Worm (Caenorhabditis elegans) whole organism, young adult: ENCODE results near the gene pmk-2.

Experiments used
- B0261.1 ChIP-seq: sonication (generic microtip); optimal IDR thresholded peaks from 2 replicates; lab custom pipeline; 2016; ENCODE audit warnings: mild to moderate bottlenecking, missing genetic modification characterization, moderate library complexity, missing compliant biosample characterization
- B0336.3 ChIP-seq: fragments of 200-800 bp; sonication (Bioruptor generic); IDR thresholded peaks from 2 replicates; pipeline ENCODE4 v1.3.6; 2022; ENCODE audit warnings: missing genetic modification characterization, missing compliant biosample characterization
- C06A6.2 ChIP-seq: fragments of 200-800 bp; sonication (Bioruptor generic); conservative IDR thresholded peaks from 2 replicates; pipeline ENCODE4 v1.3.6; 2022; ENCODE audit warnings: missing genetic modification characterization, missing compliant biosample characterization
- C17E4.6 ChIP-seq: fragments of 200-800 bp; sonication (Bioruptor generic); IDR thresholded peaks from 2 replicates; pipeline ENCODE4 v1.3.6; 2022; ENCODE audit warnings: missing genetic modification reagents, missing genetic modification characterization, missing compliant biosample characterization
- F23B12.7 ChIP-seq: sonication (generic microtip); optimal IDR thresholded peaks from 2 replicates; lab custom pipeline; 2017; ENCODE audit warnings: missing genetic modification characterization, mild to moderate bottlenecking, missing compliant biosample characterization, antibody characterized with exemption, moderate library complexity; ENCODE audit not compliant: insufficient read depth
- F33H1.4 ChIP-seq: fragments of 200-800 bp; sonication (Bioruptor generic); IDR thresholded peaks from 2 replicates; pipeline ENCODE4 v1.3.6; 2022; ENCODE audit warnings: missing genetic modification reagents, missing genetic modification characterization, missing compliant biosample characterization
- F55B11.4 ChIP-seq: sonication (generic microtip); optimal IDR thresholded peaks from 2 replicates; lab custom pipeline; 2016; ENCODE audit warnings: missing compliant biosample characterization, missing genetic modification characterization, borderline replicate concordance; ENCODE audit not compliant: insufficient read depth
- F57A8.1 ChIP-seq: fragments of 200-800 bp; sonication (Bioruptor generic); optimal IDR thresholded peaks from 2 replicates; lab custom pipeline; 2018; ENCODE audit warnings: mild to moderate bottlenecking, missing genetic modification characterization, moderate library complexity, missing compliant biosample characterization
- Y53G8AR.9 ChIP-seq: fragments of 200-800 bp; sonication (Bioruptor generic); conservative IDR thresholded peaks from 2 replicates; pipeline ENCODE4 v1.3.6; 2022; ENCODE audit warnings: missing genetic modification reagents, missing genetic modification characterization, missing compliant biosample characterization
- ZK185.1 ChIP-seq: sonication (generic microtip); optimal IDR thresholded peaks from 2 replicates; lab custom pipeline; 2016; ENCODE audit warnings: mild to moderate bottlenecking, missing genetic modification characterization, missing compliant biosample characterization; ENCODE audit not compliant: poor library complexity, severe bottlenecking
- ama-1 ChIP-seq, 3 experiments: fragments of 150-350 bp in 1 of 3; sonication (generic microtip) in 2 of 3; optimal IDR thresholded peaks; 2 replicates each; lab custom pipeline; 2014 to 2018; ENCODE audit warnings: missing biosample characterization in 2 of 3, missing genetic modification characterization in 2 of 3, missing genetic modification reagents in 2 of 3
- cebp-1 ChIP-seq, 2 experiments: fragments of 200-800 bp in 1 of 2; sonication (Bioruptor generic) in 1 of 2; sonication (generic microtip) in 1 of 2; IDR thresholded peaks in 1 of 2; optimal IDR thresholded peaks in 1 of 2; 2 replicates each; pipeline versions ENCODE4 v1.3.6 to Lab custom; 2017 to 2022; ENCODE audit warnings: missing compliant biosample characterization in 2 of 2, missing genetic modification characterization in 2 of 2, mild to moderate bottlenecking in 1 of 2, missing genetic modification reagents in 1 of 2, moderate library complexity in 1 of 2
- ceh-27 ChIP-seq: fragments of 200-800 bp; sonication (Bioruptor generic); optimal IDR thresholded peaks from 2 replicates; lab custom pipeline; 2018; ENCODE audit warnings: mild to moderate bottlenecking, missing genetic modification characterization, moderate library complexity, missing compliant biosample characterization
- efl-1 ChIP-seq: fragments of 150-350 bp; optimal IDR thresholded peaks from 2 replicates; lab custom pipeline; 2014; ENCODE audit warnings: missing biosample characterization, missing genetic modification reagents, missing genetic modification characterization
- egl-44 ChIP-seq: fragments of 200-800 bp; sonication (Bioruptor generic); IDR thresholded peaks from 2 replicates; pipeline ENCODE4 v1.3.6; 2022; ENCODE audit warnings: missing genetic modification reagents, missing genetic modification characterization, missing compliant biosample characterization
- egrh-3 ChIP-seq: fragments of 200-800 bp; sonication (Bioruptor generic); IDR thresholded peaks from 2 replicates; pipeline ENCODE4 v1.3.6; 2022; ENCODE audit warnings: missing genetic modification reagents, missing genetic modification characterization, missing compliant biosample characterization
- gei-17 ChIP-seq: fragments of 200-800 bp; sonication (Bioruptor generic); optimal IDR thresholded peaks from 2 replicates; lab custom pipeline; 2018; ENCODE audit warnings: mild to moderate bottlenecking, missing genetic modification characterization, missing compliant biosample characterization
- hlh-12 ChIP-seq: sonication (generic microtip); optimal IDR thresholded peaks from 2 replicates; lab custom pipeline; 2016; ENCODE audit warnings: missing genetic modification characterization, missing compliant biosample characterization
- hrde-1 ChIP-seq: sonication (generic microtip); optimal IDR thresholded peaks from 2 replicates; lab custom pipeline; 2016; ENCODE audit warnings: missing genetic modification characterization, mild to moderate bottlenecking, missing compliant biosample characterization, moderate library complexity, missing genotype, missing genetic modification reagents, borderline replicate concordance
- lin-54 ChIP-seq: fragments of 200-800 bp; sonication (Bioruptor generic); optimal IDR thresholded peaks from 2 replicates; lab custom pipeline; 2018; ENCODE audit warnings: mild to moderate bottlenecking, missing genetic modification characterization, missing compliant biosample characterization
- lsl-1 ChIP-seq: fragments of 200-800 bp; sonication (Bioruptor generic); optimal IDR thresholded peaks from 2 replicates; lab custom pipeline; 2018; ENCODE audit warnings: mild to moderate bottlenecking, missing genetic modification characterization, moderate library complexity, missing compliant biosample characterization
- lsy-27 ChIP-seq: sonication (generic microtip); optimal IDR thresholded peaks from 2 replicates; lab custom pipeline; 2017; ENCODE audit warnings: missing genetic modification characterization, mild to moderate bottlenecking, missing compliant biosample characterization, antibody characterized with exemption, missing genotype, borderline replicate concordance; ENCODE audit not compliant: insufficient read depth
- madf-6 ChIP-seq: fragments of 200-800 bp; sonication (Bioruptor generic); IDR thresholded peaks from 2 replicates; pipeline ENCODE4 v1.3.6; 2022; ENCODE audit warnings: missing genetic modification reagents, missing genetic modification characterization, missing compliant biosample characterization
- mes-4 ChIP-seq: sonication (generic microtip); optimal IDR thresholded peaks from 2 replicates; lab custom pipeline; 2016; ENCODE audit warnings: missing genotype, missing genetic modification characterization, missing compliant biosample characterization
- mxl-1 ChIP-seq: sonication (generic microtip); optimal IDR thresholded peaks from 2 replicates; lab custom pipeline; 2016; ENCODE audit warnings: missing genetic modification characterization, missing compliant biosample characterization
- nfyb-1 ChIP-seq: fragments of 200-800 bp; sonication (Bioruptor generic); IDR thresholded peaks from 2 replicates; pipeline ENCODE4 v1.3.6; 2022; ENCODE audit warnings: missing genetic modification reagents, missing genetic modification characterization, missing compliant biosample characterization
- nhr-27 ChIP-seq: fragments of 200-800 bp; sonication (Bioruptor generic); optimal IDR thresholded peaks from 2 replicates; lab custom pipeline; 2018; ENCODE audit warnings: mild to moderate bottlenecking, missing genetic modification characterization, moderate library complexity, missing compliant biosample characterization
- nhr-80 ChIP-seq: sonication (generic microtip); optimal IDR thresholded peaks from 2 replicates; lab custom pipeline; 2016; ENCODE audit warnings: missing genetic modification characterization, missing compliant biosample characterization
- pha-4 ChIP-seq: fragments of 150-350 bp; sonication (generic microtip); optimal IDR thresholded peaks from 2 replicates; lab custom pipeline; 2014; ENCODE audit warnings: missing biosample characterization, missing genetic modification reagents, missing genetic modification characterization
- rec-8 ChIP-seq, 2 experiments: sonication (generic microtip); optimal IDR thresholded peaks; 2 replicates each; lab custom pipeline; 2016; ENCODE audit warnings: mild to moderate bottlenecking in 2 of 2, missing genetic modification characterization in 2 of 2, missing genetic modification reagents in 2 of 2, missing genotype in 2 of 2, missing biosample characterization in 1 of 2, missing compliant biosample characterization in 1 of 2, moderate library complexity in 1 of 2
- sdz-38 ChIP-seq: sonication (generic microtip); optimal IDR thresholded peaks from 2 replicates; lab custom pipeline; 2016; ENCODE audit warnings: missing genotype, missing genetic modification characterization, missing compliant biosample characterization
- snpc-3.4 ChIP-seq: sonication (generic microtip); optimal IDR thresholded peaks from 2 replicates; lab custom pipeline; 2017; ENCODE audit warnings: missing genetic modification characterization, mild to moderate bottlenecking, missing compliant biosample characterization, antibody characterized with exemption, moderate library complexity, missing genotype, missing genetic modification reagents
- sptf-2 ChIP-seq: fragments of 200-800 bp; sonication (Bioruptor generic); optimal IDR thresholded peaks from 2 replicates; lab custom pipeline; 2018; ENCODE audit warnings: mild to moderate bottlenecking, missing genetic modification characterization, missing compliant biosample characterization
- tbp1 ChIP-seq: fragments of 200-800 bp; sonication (Bioruptor generic); optimal IDR thresholded peaks from 2 replicates; lab custom pipeline; 2018; ENCODE audit warnings: mild to moderate bottlenecking, missing genetic modification characterization, missing compliant biosample characterization
- unc-62 ChIP-seq: fragments of 150-350 bp; optimal IDR thresholded peaks from 2 replicates; lab custom pipeline; 2014; ENCODE audit warnings: missing biosample characterization, missing genetic modification reagents, missing genetic modification characterization

Gene pmk-2

ce11 chrIV:8159087-8159486 lies 15.8 kb downstream of the pmk-2 start, which contains the start of gene faah-1:
TSS of gene faah-1 (plus strand) at chrIV:8159387.
- TF ChIP-seq mxl-1 (tag; lab: Kevin White, UChicago) (no peak), pha-4 (tag; lab: Kevin White, UChicago) (no peak), B0261.1 (tag; lab: Kevin White, UChicago) (no peak), egl-44 (GFP tag; lab: Robert Waterston, UW) (no peak), ceh-27 (GFP tag; lab: Kevin White, UChicago) (no peak), lsy-27 (tag; lab: Kevin White, UChicago) (no peak), nhr-27 (tag; lab: Kevin White, UChicago) (no peak), ama-1 (optimal IDR thresholded peaks at IDR 0.05; lab: Kevin White, UChicago) (no peak), ama-1 (GFP tag; optimal IDR thresholded peaks at IDR 0.05; lab: Kevin White, UChicago) (no peak), C17E4.6 (no peak), hlh-12 (tag; lab: Kevin White, UChicago) (no peak), rec-8 (tag; optimal IDR thresholded peaks at IDR 0.05; lab: Kevin White, UChicago) (no peak), cebp-1 (GFP tag; IDR thresholded peaks at IDR 0.05; lab: Robert Waterston, UW) (no peak), cebp-1 (tag; optimal IDR thresholded peaks at IDR 0.05; lab: Kevin White, UChicago) (no peak), lsl-1 (GFP tag; lab: Kevin White, UChicago) (no peak), tbp1 (GFP tag; lab: Kevin White, UChicago) (no peak), F33H1.4 (GFP tag; lab: Robert Waterston, UW) (no peak), unc-62 (no peak), ZK185.1 (tag; lab: Kevin White, UChicago) (no peak), snpc-3.4 (tag; lab: Kevin White, UChicago) (no peak)

- no peak for TF ChIP-seq nfyb-1 (GFP tag; lab: Robert Waterston, UW)
- no peak for TF ChIP-seq egrh-3
- TF ChIP-seq madf-6 (GFP tag; lab: Robert Waterston, UW) = no peak
- TF ChIP-seq gei-17 = no peak
- TF ChIP-seq Y53G8AR.9 (GFP tag; lab: Robert Waterston, UW) = no peak
- TF ChIP-seq hrde-1 (tag; lab: Kevin White, UChicago) = no peak
- no peak for TF ChIP-seq sptf-2 (GFP tag; lab: Kevin White, UChicago)
- TF ChIP-seq B0336.3 (GFP tag; lab: Robert Waterston, UW) = no peak
- TF ChIP-seq F23B12.7 (tag; lab: Kevin White, UChicago) = no peak
- TF ChIP-seq snpc-3.4 (tag; lab: Kevin White, UChicago) = no peak
- no peak for TF ChIP-seq F57A8.1
- TF ChIP-seq mes-4 (tag; lab: Kevin White, UChicago) = no peak
- TF ChIP-seq F55B11.4 = no peak
- TF ChIP-seq lin-54 (GFP tag; lab: Kevin White, UChicago) = no peak
- TF ChIP-seq sdz-38 (tag; lab: Kevin White, UChicago) = no peak
- no peak for TF ChIP-seq C17E4.6
- no peak for TF ChIP-seq efl-1 (GFP tag; lab: Kevin White, UChicago)
- TF ChIP-seq pha-4 (tag; lab: Kevin White, UChicago) = no peak
- TF ChIP-seq, all 124 proteins: peak for 0
Measured at ce11 chrIV:8159995-8160394, 16.7 kb downstream of the pmk-2 start.

- no peak for TF ChIP-seq nfyb-1 (GFP tag; lab: Robert Waterston, UW)
- peak; percentile 41 for TF ChIP-seq nhr-80 (tag; lab: Kevin White, UChicago)
- no peak for TF ChIP-seq C06A6.2
- TF ChIP-seq, all 124 proteins: peak for 1
Measured at ce11 chrIV:8161774-8162173, 18.5 kb downstream of the pmk-2 start.
